Fruit fly (Drosophila melanogaster): Measurements from ENCODE around the gene Jwa.

DNA sequence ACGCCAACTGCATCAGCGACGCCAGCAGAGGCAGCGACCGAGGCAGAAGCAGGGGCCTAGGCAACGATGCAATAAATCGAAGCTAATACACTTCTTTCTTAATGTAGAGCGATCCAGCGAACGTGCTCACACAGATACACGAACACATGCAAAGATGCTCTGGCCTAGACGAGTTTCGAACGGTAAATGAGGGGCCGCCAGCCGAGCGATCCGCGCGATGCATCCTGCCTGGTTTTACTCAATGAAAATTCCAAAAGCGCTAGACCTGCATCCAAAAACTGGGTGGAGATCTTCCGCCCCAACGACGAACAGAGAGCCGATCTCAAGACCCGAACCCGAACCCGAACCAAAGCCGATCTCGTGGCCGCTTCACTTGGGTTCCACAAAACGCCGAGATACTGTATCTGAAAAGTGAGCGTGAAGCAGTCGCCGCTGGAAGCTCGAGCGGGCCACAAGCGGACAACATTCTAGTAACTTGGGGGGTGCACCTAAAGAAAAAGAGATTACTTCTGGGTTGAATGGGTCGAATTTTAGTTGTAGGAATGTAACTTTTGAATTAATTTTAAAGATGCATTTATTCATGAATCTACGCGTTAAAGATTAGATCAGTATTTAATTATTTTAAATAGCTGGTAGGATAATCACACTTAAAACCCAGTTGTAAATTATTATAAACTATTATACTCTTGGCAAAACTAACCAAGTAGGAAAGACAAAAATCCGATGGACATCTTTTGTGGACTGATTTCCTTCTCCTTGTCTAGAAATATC, 27.4 kb upstream of the Jwa start:
- no peak for TF ChIP-seq ttk (optimal IDR thresholded peaks at IDR 0.05)
- no peak for TF ChIP-seq psq (optimal IDR thresholded peaks at IDR 0.05)
- no peak for TF ChIP-seq insv (optimal IDR thresholded peaks at IDR 0.05)
- TF ChIP-seq h (optimal IDR thresholded peaks at IDR 0.05): no peak
- TF ChIP-seq Myc (optimal IDR thresholded peaks at IDR 0.05): no peak
- no peak for TF ChIP-seq Sin3A (optimal IDR thresholded peaks at IDR 0.05)
